Worm (Caenorhabditis elegans) whole organism, L4 larva: Measurements from ENCODE around the gene dhrr-1.

Source experiments
- F26F4.8 ChIP-seq: fragments of 200-800 bp; sonication (Bioruptor generic); conservative IDR thresholded peaks from 2 replicates; pipeline ENCODE4 v1.3.6; 2022; ENCODE audit warnings: missing genetic modification characterization, missing compliant biosample characterization
- F44E2.7 ChIP-seq: fragments of 200-800 bp; sonication (Bioruptor generic); IDR thresholded peaks from 2 replicates; pipeline ENCODE4 v2.1.2; 2022; ENCODE audit warnings: missing genetic modification characterization, missing compliant biosample characterization
- R02D3.7 ChIP-seq: fragments of 150-350 bp; sonication (generic microtip); optimal IDR thresholded peaks from 3 replicates; lab custom pipeline; 2014; ENCODE audit warnings: missing biosample characterization, missing genetic modification characterization
- T26A8.4 ChIP-seq: fragments of 200-800 bp; sonication (Bioruptor generic); IDR thresholded peaks from 2 replicates; pipeline ENCODE4 v1.3.6; 2022; ENCODE audit warnings: missing genetic modification characterization, missing compliant biosample characterization
- ZK546.5 ChIP-seq, 2 experiments: sonication (generic microtip); optimal IDR thresholded peaks; 2 replicates each; lab custom pipeline; 2017; ENCODE audit warnings: missing biosample characterization in 2 of 2, missing genetic modification characterization in 2 of 2
- aha-1 ChIP-seq: fragments of 150-350 bp; peaks from one replicate; lab custom pipeline; 2014; ENCODE audit warnings: missing biosample characterization, missing genetic modification characterization
- aly-2 ChIP-seq: sonication (generic microtip); optimal IDR thresholded peaks from 2 replicates; lab custom pipeline; 2018; ENCODE audit warnings: missing biosample characterization, missing genetic modification characterization
- arid-1 ChIP-seq: fragments of 200-800 bp; sonication (Bioruptor generic); conservative IDR thresholded peaks from 2 replicates; pipeline ENCODE4 v1.3.6; 2022; ENCODE audit warnings: missing genetic modification reagents, missing genetic modification characterization, missing compliant biosample characterization
- ceh-28 ChIP-seq: fragments of 150-350 bp; optimal IDR thresholded peaks from 2 replicates; lab custom pipeline; 2014; ENCODE audit warnings: missing biosample characterization, missing genetic modification reagents, missing genetic modification characterization
- ceh-32 ChIP-seq: sonication (generic microtip); optimal IDR thresholded peaks from 2 replicates; lab custom pipeline; 2016; ENCODE audit warnings: mild to moderate bottlenecking, missing genetic modification characterization, missing compliant biosample characterization; ENCODE audit not compliant: poor library complexity
- ceh-82 ChIP-seq: sonication (generic microtip); optimal IDR thresholded peaks from 2 replicates; lab custom pipeline; 2017; ENCODE audit warnings: missing biosample characterization, missing genetic modification characterization
- ces-1 ChIP-seq: fragments of 150-350 bp; sonication (generic microtip); optimal IDR thresholded peaks from 4 replicates; lab custom pipeline; 2014; ENCODE audit warnings: missing biosample characterization, missing genetic modification reagents, missing genetic modification characterization
- daf-12 ChIP-seq: fragments of 150-350 bp; optimal IDR thresholded peaks from 2 replicates; lab custom pipeline; 2014; ENCODE audit warnings: missing biosample characterization, missing genetic modification reagents, missing genetic modification characterization
- daf-19 ChIP-seq: fragments of 200-800 bp; sonication (Bioruptor generic); conservative IDR thresholded peaks from 2 replicates; pipeline ENCODE4 v1.3.6; 2022; ENCODE audit warnings: missing genetic modification characterization, missing compliant biosample characterization
- dmd-6 ChIP-seq: fragments of 200-800 bp; sonication (Bioruptor generic); IDR thresholded peaks from 2 replicates; pipeline ENCODE4 v1.3.6; 2022; ENCODE audit warnings: missing genetic modification reagents, missing genetic modification characterization, missing compliant biosample characterization
- dmd-8 ChIP-seq: fragments of 200-800 bp; sonication (Bioruptor generic); IDR thresholded peaks from 2 replicates; pipeline ENCODE4 v1.3.6; 2022; ENCODE audit warnings: missing genetic modification characterization, missing compliant biosample characterization
- dpl-1 ChIP-seq: fragments of 150-350 bp; optimal IDR thresholded peaks from 2 replicates; lab custom pipeline; 2014; ENCODE audit warnings: missing biosample characterization, missing genetic modification reagents, missing genetic modification characterization
- duxl-1 ChIP-seq: sonication (generic microtip); optimal IDR thresholded peaks from 2 replicates; lab custom pipeline; 2016; ENCODE audit warnings: mild to moderate bottlenecking, missing genetic modification characterization, moderate library complexity, missing compliant biosample characterization; ENCODE audit not compliant: poor library complexity
- dve-1 ChIP-seq: sonication (generic microtip); optimal IDR thresholded peaks from 2 replicates; lab custom pipeline; 2017; ENCODE audit warnings: antibody characterized with exemption, mild to moderate bottlenecking, missing genetic modification characterization, missing compliant biosample characterization; ENCODE audit not compliant: insufficient read depth
- egl-27 ChIP-seq: sonication (generic microtip); optimal IDR thresholded peaks from 3 replicates; lab custom pipeline; 2017; ENCODE audit warnings: missing biosample characterization, missing genetic modification reagents, missing genetic modification characterization
- fkh-10 ChIP-seq: fragments of 150-350 bp; optimal IDR thresholded peaks from 2 replicates; lab custom pipeline; 2014; ENCODE audit warnings: missing biosample characterization, missing genetic modification reagents, missing genetic modification characterization
- fos-1 ChIP-seq: fragments of 150-350 bp; optimal IDR thresholded peaks from 2 replicates; lab custom pipeline; 2014; ENCODE audit warnings: missing biosample characterization, missing genetic modification characterization
- hif-1 ChIP-seq, 2 experiments: sonication (generic microtip); optimal IDR thresholded peaks; 2 replicates each; lab custom pipeline; 2016 to 2017; ENCODE audit warnings: missing compliant biosample characterization in 2 of 2, missing genetic modification characterization in 2 of 2, missing genetic modification reagents in 2 of 2, missing genotype in 2 of 2, mild to moderate bottlenecking in 1 of 2
- hlh-30 ChIP-seq: sonication (generic microtip); optimal IDR thresholded peaks from 2 replicates; lab custom pipeline; 2017; ENCODE audit warnings: antibody characterized with exemption, mild to moderate bottlenecking, missing genetic modification characterization, missing compliant biosample characterization; ENCODE audit not compliant: insufficient read depth
- lim-7 ChIP-seq: fragments of 200-800 bp; sonication (Bioruptor generic); IDR thresholded peaks from 2 replicates; pipeline ENCODE4 v1.3.6; 2022; ENCODE audit warnings: missing genetic modification characterization, missing compliant biosample characterization
- lin-1 ChIP-seq: fragments of 200-800 bp; sonication (Bioruptor generic); IDR thresholded peaks from 2 replicates; pipeline ENCODE4 v1.3.6; 2022; ENCODE audit warnings: missing genetic modification reagents, missing genetic modification characterization, missing compliant biosample characterization
- lin-13 ChIP-seq: fragments of 150-350 bp; optimal IDR thresholded peaks from 2 replicates; lab custom pipeline; 2014; ENCODE audit warnings: missing biosample characterization, missing genetic modification reagents, missing genetic modification characterization
- lin-15B ChIP-seq: fragments of 150-350 bp; sonication (generic microtip); optimal IDR thresholded peaks from 3 replicates; lab custom pipeline; 2014; ENCODE audit warnings: missing biosample characterization, missing genetic modification characterization
- lin-29 ChIP-seq: fragments of 200-800 bp; sonication (Bioruptor generic); IDR thresholded peaks from 2 replicates; pipeline ENCODE4 v1.3.6; 2022; ENCODE audit warnings: missing genetic modification reagents, missing genetic modification characterization, missing compliant biosample characterization
- lin-38 ChIP-seq: fragments of 200-800 bp; sonication (Bioruptor generic); IDR thresholded peaks from 2 replicates; pipeline ENCODE4 v1.3.6; 2022; ENCODE audit warnings: missing genetic modification reagents, missing genetic modification characterization, missing compliant biosample characterization
- madf-5 ChIP-seq, 2 experiments: fragments of 200-800 bp; sonication (Bioruptor generic); IDR thresholded peaks; 2 replicates each; pipeline ENCODE4 v1.3.6; 2022; ENCODE audit warnings: missing compliant biosample characterization in 2 of 2, missing genetic modification characterization in 2 of 2
- mxl-2 ChIP-seq: fragments of 200-800 bp; sonication (Bioruptor generic); conservative IDR thresholded peaks from 2 replicates; pipeline ENCODE4 v1.3.6; 2022; ENCODE audit warnings: missing genetic modification reagents, missing genetic modification characterization, missing compliant biosample characterization
- nhr-10 ChIP-seq: fragments of 150-350 bp; optimal IDR thresholded peaks from 2 replicates; lab custom pipeline; 2014; ENCODE audit warnings: missing biosample characterization, missing genetic modification characterization
- nhr-111 ChIP-seq: fragments of 200-800 bp; sonication (Bioruptor generic); optimal IDR thresholded peaks from 2 replicates; lab custom pipeline; 2018; ENCODE audit warnings: mild to moderate bottlenecking, missing genetic modification characterization, missing compliant biosample characterization
- nhr-25 ChIP-seq: sonication (generic microtip); optimal IDR thresholded peaks from 2 replicates; lab custom pipeline; 2017; ENCODE audit warnings: missing genetic modification characterization, mild to moderate bottlenecking, missing compliant biosample characterization, antibody characterized with exemption, moderate library complexity, borderline replicate concordance; ENCODE audit not compliant: insufficient read depth
- nhr-28 ChIP-seq: fragments of 150-350 bp; optimal IDR thresholded peaks from 2 replicates; lab custom pipeline; 2014; ENCODE audit warnings: missing biosample characterization, missing genetic modification characterization
- nhr-41 ChIP-seq: fragments of 200-800 bp; sonication (Bioruptor generic); IDR thresholded peaks from 2 replicates; pipeline ENCODE4 v1.3.6; 2022; ENCODE audit warnings: missing genetic modification reagents, missing genetic modification characterization, missing compliant biosample characterization
- nhr-42 ChIP-seq: fragments of 200-800 bp; sonication (Bioruptor generic); IDR thresholded peaks from 2 replicates; pipeline ENCODE4 v1.3.6; 2022; ENCODE audit warnings: missing genetic modification characterization, missing compliant biosample characterization
- nhr-48 ChIP-seq: sonication (generic microtip); optimal IDR thresholded peaks from 2 replicates; lab custom pipeline; 2016; ENCODE audit warnings: mild to moderate bottlenecking, missing genetic modification characterization, missing compliant biosample characterization
- nhr-6 ChIP-seq: fragments of 150-350 bp; optimal IDR thresholded peaks from 2 replicates; lab custom pipeline; 2014; ENCODE audit warnings: missing biosample characterization, missing genetic modification characterization
- nhr-76 ChIP-seq: fragments of 150-350 bp; optimal IDR thresholded peaks from 2 replicates; lab custom pipeline; 2014; ENCODE audit warnings: missing biosample characterization, missing genetic modification characterization
- nhr-77 ChIP-seq: fragments of 150-350 bp; optimal IDR thresholded peaks from 2 replicates; lab custom pipeline; 2014; ENCODE audit warnings: missing biosample characterization, missing genetic modification characterization
- pha-4 ChIP-seq, 2 experiments: fragments of 150-350 bp in 1 of 2; fragments of 200-800 bp in 1 of 2; sonication (Bioruptor generic) in 1 of 2; IDR thresholded peaks in 1 of 2; optimal IDR thresholded peaks in 1 of 2; 2 replicates each; pipeline versions ENCODE4 v1.3.6 to Lab custom; 2014 to 2022; ENCODE audit warnings: missing genetic modification characterization in 2 of 2, missing genetic modification reagents in 2 of 2, missing biosample characterization in 1 of 2, missing compliant biosample characterization in 1 of 2
- php-3 ChIP-seq: fragments of 200-800 bp; sonication (Bioruptor generic); IDR thresholded peaks from 2 replicates; pipeline ENCODE4 v1.3.6; 2022; ENCODE audit warnings: missing genetic modification reagents, missing genetic modification characterization, missing compliant biosample characterization
- rbr-2 ChIP-seq: sonication (generic microtip); optimal IDR thresholded peaks from 2 replicates; lab custom pipeline; 2016; ENCODE audit warnings: missing genotype, missing genetic modification characterization, missing compliant biosample characterization
- skn-1 ChIP-seq: fragments of 150-350 bp; optimal IDR thresholded peaks from 2 replicates; lab custom pipeline; 2014; ENCODE audit warnings: missing biosample characterization, missing genetic modification characterization
- spr-1 ChIP-seq: sonication (generic microtip); optimal IDR thresholded peaks from 2 replicates; lab custom pipeline; 2016; ENCODE audit warnings: mild to moderate bottlenecking, missing genetic modification characterization, missing compliant biosample characterization
- unc-39 ChIP-seq: sonication (generic microtip); optimal IDR thresholded peaks from 2 replicates; lab custom pipeline; 2017; ENCODE audit warnings: missing biosample characterization, missing genetic modification characterization
- unc-62 ChIP-seq, 3 experiments: fragments of 150-350 bp in 1 of 3; sonication (generic microtip); optimal IDR thresholded peaks in 2 of 3; peaks in 1 of 3; 1 replicate in 1 of 3; 2 replicates in 2 of 3; lab custom pipeline; 2014 to 2017; ENCODE audit warnings: missing biosample characterization in 3 of 3, missing genetic modification characterization in 3 of 3, missing genetic modification reagents in 3 of 3, missing genotype in 1 of 3
- zip-11 ChIP-seq: fragments of 200-800 bp; sonication (Bioruptor generic); IDR thresholded peaks from 2 replicates; pipeline ENCODE4 v1.3.6; 2022; ENCODE audit warnings: missing genetic modification characterization, missing compliant biosample characterization

dhrr-1 gene

DNA sequence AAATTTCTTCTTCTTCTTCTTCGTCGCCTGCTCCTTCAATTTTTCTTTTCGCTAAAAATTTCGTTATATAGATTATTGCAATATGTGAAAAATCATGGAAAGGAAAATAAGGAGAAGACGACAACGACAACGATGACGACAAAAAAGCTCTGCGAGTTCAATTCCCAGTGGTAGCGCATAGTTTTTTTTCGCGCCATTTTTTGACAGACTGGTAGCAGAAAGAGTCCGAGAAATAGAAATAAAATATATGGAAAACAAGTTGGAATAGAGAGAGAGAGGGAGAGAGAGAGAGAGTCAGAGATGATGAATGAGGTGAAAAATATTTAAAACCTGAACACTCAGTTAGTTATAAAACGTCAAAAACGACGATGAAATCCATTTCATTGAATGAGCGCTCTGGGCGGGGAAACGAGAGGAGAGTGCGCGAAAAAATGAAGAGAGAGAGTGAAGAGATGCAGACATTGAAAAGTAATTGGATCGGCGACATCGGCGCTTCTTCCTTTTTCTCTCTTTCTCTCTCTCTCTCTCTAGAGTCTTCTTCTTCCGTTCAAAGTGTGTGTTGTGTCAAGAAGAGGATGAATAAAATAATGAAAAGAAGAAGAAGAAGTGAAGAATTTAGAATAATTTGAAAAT is 37.5 kb downstream of the dhrr-1 start, which contains the start of gene pde-2 (continued):
- TF ChIP-seq pha-4 (GFP tag; IDR thresholded peaks at IDR 0.05; lab: Robert Waterston, UW) (no peak; the same call in 1 of the 2 replicates), pha-4 (tag; optimal IDR thresholded peaks at IDR 0.05; lab: Kevin White, UChicago) (no peak), fos-1 (tag; lab: Kevin White, UChicago) (no peak), skn-1 (tag; lab: Kevin White, UChicago) (no peak), aly-2 (tag; lab: Kevin White, UChicago) (no peak), madf-5 (GFP tag; IDR thresholded peaks at IDR 0.05; lab: Robert Waterston, UW) (no peak), F26F4.8 (GFP tag; lab: Robert Waterston, UW) (no peak), ceh-32 (no peak), lin-29 (no peak), nhr-48 (no peak), unc-62 (GFP tag; optimal IDR thresholded peaks at IDR 0.05 in 1 of 2; lab: Kevin White, UChicago) (no peak), unc-62 (tag; optimal IDR thresholded peaks at IDR 0.05; lab: Kevin White, UChicago) (no peak), T26A8.4 (GFP tag; lab: Robert Waterston, UW) (no peak), ZK546.5 (tag; optimal IDR thresholded peaks at IDR 0.05; lab: Kevin White, UChicago) (no peak), lin-13 (GFP tag; lab: Kevin White, UChicago) (no peak), php-3 (GFP tag; lab: Robert Waterston, UW) (no peak), nhr-76 (no peak), nhr-10 (tag; lab: Kevin White, UChicago) (no peak), lin-38 (GFP tag; lab: Robert Waterston, UW) (no peak), aha-1 (tag; lab: Kevin White, UChicago) (peak; percentile 78), unc-39 (tag; lab: Kevin White, UChicago) (no peak), nhr-77 (tag; lab: Kevin White, UChicago) (no peak), ceh-82 (no peak), arid-1 (no peak), nhr-111 (no peak), nhr-42 (GFP tag; lab: Robert Waterston, UW) (no peak), dmd-8 (GFP tag; lab: Robert Waterston, UW) (no peak), nhr-6 (tag; lab: Kevin White, UChicago) (no peak), nhr-28 (peak; percentile 14), nhr-41 (GFP tag; lab: Robert Waterston, UW) (no peak), duxl-1 (no peak), dmd-6 (GFP tag; lab: Robert Waterston, UW) (no peak), nhr-25 (tag; lab: Kevin White, UChicago) (peak; percentile 30), hlh-30 (peak; percentile 32), R02D3.7 (tag; lab: Kevin White, UChicago) (no peak), daf-19 (GFP tag; lab: Robert Waterston, UW) (no peak), dve-1 (tag; lab: Kevin White, UChicago) (no peak), zip-11 (no peak), ces-1 (GFP tag; lab: Kevin White, UChicago) (peak; percentile 51), lim-7 (no peak), hif-1 (tag; optimal IDR thresholded peaks at IDR 0.05; lab: Kevin White, UChicago) (peak in 1 of 2 experiments; percentile 9), F44E2.7 (GFP tag; lab: Robert Waterston, UW) (no peak), fkh-10 (GFP tag; lab: Kevin White, UChicago) (peak; percentile 70), lin-1 (no peak), daf-12 (no peak), lin-15B (tag; lab: Kevin White, UChicago) (no peak), mxl-2 (no peak), egl-27 (tag; lab: Kevin White, UChicago) (no peak), ceh-28 (tag; lab: Kevin White, UChicago) (no peak), rbr-2 (tag; lab: Kevin White, UChicago) (peak; percentile 52), spr-1 (tag; lab: Kevin White, UChicago) (no peak), dpl-1 (GFP tag; lab: Kevin White, UChicago) (no peak)
